Worm (Caenorhabditis elegans) whole organism, L4 larva: ENCODE measurements around the gene nono-1.
A peak's percentile ranks its signal among the peaks of the same experiment; 100 is the strongest.

Source experiments
- F26F4.8 ChIP-seq: fragments of 200-800 bp; sonication (Bioruptor generic); conservative IDR thresholded peaks from 2 replicates; pipeline ENCODE4 v1.3.6; 2022; ENCODE audit warnings: missing genetic modification characterization, missing compliant biosample characterization
- F37D6.2 ChIP-seq: sonication (generic microtip); optimal IDR thresholded peaks from 2 replicates; lab custom pipeline; 2016; ENCODE audit warnings: mild to moderate bottlenecking, missing genetic modification characterization, missing compliant biosample characterization
- F49E8.2 ChIP-seq: sonication (generic microtip); optimal IDR thresholded peaks from 2 replicates; lab custom pipeline; 2016; ENCODE audit warnings: missing compliant biosample characterization, mild to moderate bottlenecking, missing genetic modification characterization, borderline replicate concordance
- R02D3.7 ChIP-seq: fragments of 150-350 bp; sonication (generic microtip); optimal IDR thresholded peaks from 3 replicates; lab custom pipeline; 2014; ENCODE audit warnings: missing biosample characterization, missing genetic modification characterization
- T20F7.1 ChIP-seq: fragments of 200-800 bp; sonication (Bioruptor generic); optimal IDR thresholded peaks from 2 replicates; lab custom pipeline; 2018; ENCODE audit warnings: mild to moderate bottlenecking, missing genetic modification characterization, missing compliant biosample characterization
- T26A8.4 ChIP-seq: fragments of 200-800 bp; sonication (Bioruptor generic); IDR thresholded peaks from 2 replicates; pipeline ENCODE4 v1.3.6; 2022; ENCODE audit warnings: missing genetic modification characterization, missing compliant biosample characterization
- Y5F2A.4 ChIP-seq: fragments of 200-800 bp; sonication (Bioruptor generic); optimal IDR thresholded peaks from 2 replicates; lab custom pipeline; 2018; ENCODE audit warnings: mild to moderate bottlenecking, missing genetic modification characterization, missing compliant biosample characterization
- ZK337.2 ChIP-seq: fragments of 200-800 bp; sonication (Bioruptor generic); IDR thresholded peaks from 2 replicates; pipeline ENCODE4 v1.3.6; 2022; ENCODE audit warnings: missing genetic modification reagents, missing genetic modification characterization, missing compliant biosample characterization
- aha-1 ChIP-seq: fragments of 150-350 bp; peaks from one replicate; lab custom pipeline; 2014; ENCODE audit warnings: missing biosample characterization, missing genetic modification characterization
- arid-1 ChIP-seq: fragments of 200-800 bp; sonication (Bioruptor generic); conservative IDR thresholded peaks from 2 replicates; pipeline ENCODE4 v1.3.6; 2022; ENCODE audit warnings: missing genetic modification reagents, missing genetic modification characterization, missing compliant biosample characterization
- attf-4 ChIP-seq: sonication (generic microtip); optimal IDR thresholded peaks from 3 replicates; lab custom pipeline; 2017; ENCODE audit warnings: missing biosample characterization, missing genetic modification characterization
- ceh-20 ChIP-seq: fragments of 200-800 bp; sonication (Bioruptor generic); IDR thresholded peaks from 2 replicates; pipeline ENCODE4 v1.3.6; 2022; ENCODE audit warnings: missing genetic modification reagents, missing genetic modification characterization, missing compliant biosample characterization
- ceh-44 ChIP-seq: fragments of 200-800 bp; sonication (Bioruptor generic); IDR thresholded peaks from 2 replicates; pipeline ENCODE4 v1.3.6; 2022; ENCODE audit warnings: missing genetic modification reagents, missing genetic modification characterization, missing compliant biosample characterization
- ceh-62 ChIP-seq: sonication (generic microtip); optimal IDR thresholded peaks from 2 replicates; lab custom pipeline; 2017; ENCODE audit warnings: missing biosample characterization, missing genetic modification characterization
- ceh-82 ChIP-seq: sonication (generic microtip); optimal IDR thresholded peaks from 2 replicates; lab custom pipeline; 2017; ENCODE audit warnings: missing biosample characterization, missing genetic modification characterization
- ctbp-1 ChIP-seq: fragments of 200-800 bp; sonication (Bioruptor generic); IDR thresholded peaks from 2 replicates; pipeline ENCODE4 v1.3.6; 2022; ENCODE audit warnings: missing genetic modification reagents, missing genetic modification characterization, missing compliant biosample characterization
- daf-16 ChIP-seq, 3 experiments: sonication (generic microtip); optimal IDR thresholded peaks; 2 replicates each; lab custom pipeline; 2016 to 2017; ENCODE audit warnings: missing genetic modification characterization in 3 of 3, missing genetic modification reagents in 3 of 3, mild to moderate bottlenecking in 2 of 3, missing compliant biosample characterization in 2 of 3, missing biosample characterization in 1 of 3, moderate library complexity in 1 of 3
- daf-19 ChIP-seq: fragments of 200-800 bp; sonication (Bioruptor generic); conservative IDR thresholded peaks from 2 replicates; pipeline ENCODE4 v1.3.6; 2022; ENCODE audit warnings: missing genetic modification characterization, missing compliant biosample characterization
- dmd-6 ChIP-seq: fragments of 200-800 bp; sonication (Bioruptor generic); IDR thresholded peaks from 2 replicates; pipeline ENCODE4 v1.3.6; 2022; ENCODE audit warnings: missing genetic modification reagents, missing genetic modification characterization, missing compliant biosample characterization
- dpl-1 ChIP-seq: fragments of 150-350 bp; optimal IDR thresholded peaks from 2 replicates; lab custom pipeline; 2014; ENCODE audit warnings: missing biosample characterization, missing genetic modification reagents, missing genetic modification characterization
- duxl-1 ChIP-seq: sonication (generic microtip); optimal IDR thresholded peaks from 2 replicates; lab custom pipeline; 2016; ENCODE audit warnings: mild to moderate bottlenecking, missing genetic modification characterization, moderate library complexity, missing compliant biosample characterization; ENCODE audit not compliant: poor library complexity
- dve-1 ChIP-seq: sonication (generic microtip); optimal IDR thresholded peaks from 2 replicates; lab custom pipeline; 2017; ENCODE audit warnings: antibody characterized with exemption, mild to moderate bottlenecking, missing genetic modification characterization, missing compliant biosample characterization; ENCODE audit not compliant: insufficient read depth
- gei-8 ChIP-seq: fragments of 200-800 bp; sonication (Bioruptor generic); optimal IDR thresholded peaks from 2 replicates; lab custom pipeline; 2018; ENCODE audit warnings: mild to moderate bottlenecking, missing genetic modification characterization, missing compliant biosample characterization
- hmg-1.1 ChIP-seq: fragments of 200-800 bp; sonication (Bioruptor generic); IDR thresholded peaks from 2 replicates; pipeline ENCODE4 v1.3.6; 2022; ENCODE audit warnings: missing genetic modification reagents, missing genetic modification characterization, missing compliant biosample characterization
- jun-1 ChIP-seq: fragments of 150-350 bp; optimal IDR thresholded peaks from 2 replicates; lab custom pipeline; 2014; ENCODE audit warnings: missing biosample characterization, missing genetic modification reagents, missing genetic modification characterization
- lin-38 ChIP-seq: fragments of 200-800 bp; sonication (Bioruptor generic); IDR thresholded peaks from 2 replicates; pipeline ENCODE4 v1.3.6; 2022; ENCODE audit warnings: missing genetic modification reagents, missing genetic modification characterization, missing compliant biosample characterization
- lsy-2 ChIP-seq, 2 experiments: fragments of 150-350 bp in 1 of 2; sonication (generic microtip) in 1 of 2; optimal IDR thresholded peaks; 2 replicates each; lab custom pipeline; 2014 to 2017; ENCODE audit warnings: missing biosample characterization in 2 of 2, missing genetic modification characterization in 2 of 2
- madf-5 ChIP-seq, 2 experiments: fragments of 200-800 bp; sonication (Bioruptor generic); IDR thresholded peaks; 2 replicates each; pipeline ENCODE4 v1.3.6; 2022; ENCODE audit warnings: missing compliant biosample characterization in 2 of 2, missing genetic modification characterization in 2 of 2
- madf-9 ChIP-seq: fragments of 200-800 bp; sonication (Bioruptor generic); conservative IDR thresholded peaks from 2 replicates; pipeline ENCODE4 v1.3.6; 2022; ENCODE audit warnings: missing genetic modification reagents, missing genetic modification characterization, missing compliant biosample characterization
- mdl-1 ChIP-seq, 2 experiments: fragments of 150-350 bp in 1 of 2; sonication (generic microtip) in 1 of 2; optimal IDR thresholded peaks; 2 replicates each; lab custom pipeline; 2014 to 2017; ENCODE audit warnings: missing biosample characterization in 2 of 2, missing genetic modification characterization in 2 of 2
- mdt-29 ChIP-seq: fragments of 200-800 bp; sonication (Bioruptor generic); IDR thresholded peaks from 2 replicates; pipeline ENCODE4 v1.3.6; 2022; ENCODE audit warnings: missing genetic modification reagents, missing genetic modification characterization, missing compliant biosample characterization
- nhr-28 ChIP-seq: fragments of 150-350 bp; optimal IDR thresholded peaks from 2 replicates; lab custom pipeline; 2014; ENCODE audit warnings: missing biosample characterization, missing genetic modification characterization
- nhr-6 ChIP-seq: fragments of 150-350 bp; optimal IDR thresholded peaks from 2 replicates; lab custom pipeline; 2014; ENCODE audit warnings: missing biosample characterization, missing genetic modification characterization
- pha-4 ChIP-seq, 2 experiments: fragments of 150-350 bp in 1 of 2; fragments of 200-800 bp in 1 of 2; sonication (Bioruptor generic) in 1 of 2; IDR thresholded peaks in 1 of 2; optimal IDR thresholded peaks in 1 of 2; 2 replicates each; pipeline versions ENCODE4 v1.3.6 to Lab custom; 2014 to 2022; ENCODE audit warnings: missing genetic modification characterization in 2 of 2, missing genetic modification reagents in 2 of 2, missing biosample characterization in 1 of 2, missing compliant biosample characterization in 1 of 2
- php-3 ChIP-seq: fragments of 200-800 bp; sonication (Bioruptor generic); IDR thresholded peaks from 2 replicates; pipeline ENCODE4 v1.3.6; 2022; ENCODE audit warnings: missing genetic modification reagents, missing genetic modification characterization, missing compliant biosample characterization
- pqm-1 ChIP-seq: sonication (generic microtip); optimal IDR thresholded peaks from 2 replicates; lab custom pipeline; 2017; ENCODE audit warnings: missing biosample characterization, missing genetic modification characterization
- rbr-2 ChIP-seq: sonication (generic microtip); optimal IDR thresholded peaks from 2 replicates; lab custom pipeline; 2016; ENCODE audit warnings: missing genotype, missing genetic modification characterization, missing compliant biosample characterization
- set-16 ChIP-seq: fragments of 200-800 bp; sonication (Bioruptor generic); IDR thresholded peaks from 2 replicates; pipeline ENCODE4 v1.3.6; 2022; ENCODE audit warnings: missing genetic modification reagents, missing genetic modification characterization, missing compliant biosample characterization
- snpc-1.2 ChIP-seq: fragments of 200-800 bp; sonication (Bioruptor generic); IDR thresholded peaks from 2 replicates; pipeline ENCODE4 v1.3.6; 2022; ENCODE audit warnings: missing genetic modification reagents, missing genetic modification characterization, missing compliant biosample characterization
- snpc-4 ChIP-seq: fragments of 150-350 bp; optimal IDR thresholded peaks from 2 replicates; lab custom pipeline; 2014; ENCODE audit warnings: missing biosample characterization, missing genetic modification characterization
- vab-7 ChIP-seq: fragments of 200-800 bp; sonication (Bioruptor generic); IDR thresholded peaks from 2 replicates; pipeline ENCODE4 v1.3.6; 2022; ENCODE audit warnings: missing genetic modification reagents, missing genetic modification characterization, missing compliant biosample characterization
- zag-1 ChIP-seq: fragments of 150-350 bp; optimal IDR thresholded peaks from 2 replicates; lab custom pipeline; 2014; ENCODE audit warnings: missing biosample characterization, missing genetic modification characterization
- zfp-2 ChIP-seq: sonication (generic microtip); optimal IDR thresholded peaks from 2 replicates; lab custom pipeline; 2016; ENCODE audit warnings: mild to moderate bottlenecking, missing genetic modification characterization, missing compliant biosample characterization
- zfp-3 ChIP-seq: fragments of 200-800 bp; sonication (Bioruptor generic); conservative IDR thresholded peaks from 2 replicates; pipeline ENCODE4 v1.3.6; 2022; ENCODE audit warnings: missing genetic modification reagents, missing genetic modification characterization, missing compliant biosample characterization
- zip-2 ChIP-seq: fragments of 150-350 bp; optimal IDR thresholded peaks from 2 replicates; lab custom pipeline; 2014; ENCODE audit warnings: missing biosample characterization, missing genetic modification characterization
- ztf-7 ChIP-seq: fragments of 150-350 bp; optimal IDR thresholded peaks from 2 replicates; lab custom pipeline; 2014; ENCODE audit warnings: missing biosample characterization, missing genetic modification characterization

nono-1 gene

ce11 chrIII:5940525-5940974, 17.5 kb downstream of the nono-1 start (continued):
- TF ChIP-seq lsy-2 (tag; optimal IDR thresholded peaks at IDR 0.05; lab: Kevin White, UChicago) (peak; percentile 50 to 60), F26F4.8 (GFP tag; lab: Robert Waterston, UW) (no peak), daf-19 (GFP tag; lab: Robert Waterston, UW) (0 out of 2 replicates have a peak, but pooled peaks have one; percentile 21), ztf-7 (tag; lab: Kevin White, UChicago) (no peak), dpl-1 (GFP tag; lab: Kevin White, UChicago) (no peak), pha-4 (GFP tag; IDR thresholded peaks at IDR 0.05; lab: Robert Waterston, UW) (peak; percentile 51; the same call in 1 of the 2 replicates), pha-4 (tag; optimal IDR thresholded peaks at IDR 0.05; lab: Kevin White, UChicago) (peak; percentile 69), mdl-1 (tag; optimal IDR thresholded peaks at IDR 0.05; lab: Kevin White, UChicago) (peak; percentile 96), dve-1 (peak; percentile 85), madf-5 (GFP tag; IDR thresholded peaks at IDR 0.05; lab: Robert Waterston, UW) (0 out of 4 replicates have a peak, but pooled peaks of 1 of the 2 experiments have one; percentile 11), aha-1 (tag; lab: Kevin White, UChicago) (peak; percentile 99), set-16 (GFP tag; lab: Robert Waterston, UW) (peak; percentile 5; the same call in 1 of the 2 replicates), zag-1 (tag; lab: Kevin White, UChicago) (no peak), mdt-29 (GFP tag; lab: Robert Waterston, UW) (0 out of 2 replicates have a peak, but pooled peaks have one; percentile 50), ceh-82 (no peak), arid-1 (GFP tag; lab: Robert Waterston, UW) (peak; percentile 50; the same call in 1 of the 2 replicates), T20F7.1 (GFP tag; lab: Kevin White, UChicago) (peak; percentile 44), ctbp-1 (GFP tag; lab: Robert Waterston, UW) (peak; percentile 71), attf-4 (tag; lab: Kevin White, UChicago) (no peak), ZK337.2 (no peak), nhr-28 (tag; lab: Kevin White, UChicago) (peak; percentile 67), lin-38 (peak; percentile 53), hmg-1.1 (GFP tag; lab: Robert Waterston, UW) (peak; percentile 72), zfp-2 (tag; lab: Kevin White, UChicago) (no peak), F49E8.2 (tag; lab: Kevin White, UChicago) (no peak), snpc-1.2 (peak; percentile 13; the same call in 1 of the 2 replicates), snpc-4 (no peak)

- 0 out of 2 replicates have a peak, but pooled peaks have one; percentile 1 for TF ChIP-seq ceh-44 (GFP tag; lab: Robert Waterston, UW)
- no peak for TF ChIP-seq F26F4.8 (GFP tag; lab: Robert Waterston, UW)
- TF ChIP-seq T26A8.4 (GFP tag; lab: Robert Waterston, UW) = peak; percentile 25
- TF ChIP-seq Y5F2A.4 (GFP tag; lab: Kevin White, UChicago) = no peak
- TF ChIP-seq dve-1 = no peak
- no peak for TF ChIP-seq ceh-62 (tag; lab: Kevin White, UChicago)
- no peak for TF ChIP-seq madf-9 (GFP tag; lab: Robert Waterston, UW)
- no peak for TF ChIP-seq daf-16 (GFP tag; optimal IDR thresholded peaks at IDR 0.05; lab: Kevin White, UChicago)
- TF ChIP-seq daf-16 (tag; optimal IDR thresholded peaks at IDR 0.05; lab: Kevin White, UChicago) = peak; percentile 0
- no peak for TF ChIP-seq daf-19 (GFP tag; lab: Robert Waterston, UW)
- no peak for TF ChIP-seq gei-8
- TF ChIP-seq zip-2 = no peak
- no peak for TF ChIP-seq F37D6.2 (tag; lab: Kevin White, UChicago)
- no peak for TF ChIP-seq zfp-3
- peak; percentile 27; the same call in 1 of the 2 replicates for TF ChIP-seq pha-4 (GFP tag; IDR thresholded peaks at IDR 0.05; lab: Robert Waterston, UW)
- no peak for TF ChIP-seq pha-4 (tag; optimal IDR thresholded peaks at IDR 0.05; lab: Kevin White, UChicago)
- no peak for TF ChIP-seq pqm-1 (tag; lab: Kevin White, UChicago)
- TF ChIP-seq jun-1 (tag; lab: Kevin White, UChicago) = no peak
- no peak for TF ChIP-seq dmd-6 (GFP tag; lab: Robert Waterston, UW)
- no peak for TF ChIP-seq R02D3.7 (tag; lab: Kevin White, UChicago)
- no peak for TF ChIP-seq rbr-2 (tag; lab: Kevin White, UChicago)
- no peak for TF ChIP-seq nhr-28 (tag; lab: Kevin White, UChicago)
- no peak for TF ChIP-seq vab-7
- TF ChIP-seq ceh-20 = no peak
- no peak for TF ChIP-seq duxl-1 (tag; lab: Kevin White, UChicago)
- TF ChIP-seq nhr-6 (tag; lab: Kevin White, UChicago) = no peak
- no peak for TF ChIP-seq php-3
These were observed 18.4 kb downstream of the nono-1 start, which contains the start of gene ubq-1 for ce11 chrIII:5939453-5940296. Gene ubq-1, plus strand, starts transcription at chrIII:5940254.
